Worm (Caenorhabditis elegans): ENCODE measurements around the gene F09C12.8.
"Not testable (repeated sequence)": the region's sequence is repeated elsewhere in the genome, so short reads cannot be mapped to it uniquely, and the experiment has no call there.

DNA sequence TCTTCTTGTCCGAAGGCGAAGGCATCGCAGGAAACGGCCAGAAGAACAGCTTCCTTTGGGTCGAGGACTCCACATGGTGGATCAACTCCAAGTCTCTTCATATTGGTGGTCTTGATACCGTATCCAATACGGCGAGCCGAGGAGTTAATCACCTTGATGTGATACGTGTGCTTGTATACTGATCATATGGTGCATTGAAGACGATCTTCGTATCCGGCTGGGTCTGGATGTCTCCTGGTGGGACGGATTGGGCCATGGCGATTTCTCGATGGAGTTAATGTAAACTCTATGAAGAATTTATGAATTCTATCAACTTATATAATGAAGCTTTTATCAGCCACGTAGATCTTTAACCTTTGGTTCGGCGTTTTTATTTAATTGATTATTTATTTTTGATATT is 3.1 kb downstream of the F09C12.8 start, which contains the start of gene msp-74:
- TF ChIP-seq ama-1 (optimal IDR thresholded peaks at IDR 0.05); hmbx-1 (tag; optimal IDR thresholded peaks at IDR 0.05); flt-1 (GFP tag; IDR thresholded peaks at IDR 0.05); scrt-1 (GFP tag; IDR thresholded peaks at IDR 0.05); ceh-13 (GFP tag; optimal IDR thresholded peaks at IDR 0.05); tbx-11 (GFP tag; IDR thresholded peaks at IDR 0.05); ceh-36 (tag; optimal IDR thresholded peaks at IDR 0.05); B0310.2 (tag; optimal IDR thresholded peaks at IDR 0.05); ets-7 (tag; optimal IDR thresholded peaks at IDR 0.05); F13C5.2 (tag; optimal IDR thresholded peaks at IDR 0.05); tbx-37 (GFP tag; conservative IDR thresholded peaks at IDR 0.05); tra-4 (tag; optimal IDR thresholded peaks at IDR 0.05): not testable (repeated sequence)

Data from whole organism, early embryonic.